Fruit fly (Drosophila melanogaster) whole organism, prepupa: ENCODE data around the gene CG43082.
A peak's percentile ranks its signal among the peaks of the same experiment; 100 is the strongest.

Source experiments
- CG10669 ChIP-seq: fragments of 200-800 bp; sonication (Bioruptor generic); optimal IDR thresholded peaks from 3 replicates; lab custom pipeline; 2018; ENCODE audit warnings: missing biosample characterization, mild to moderate bottlenecking, missing genetic modification characterization, moderate library complexity
- CG11294 ChIP-seq: fragments of 200-800 bp; sonication (Bioruptor generic); IDR thresholded peaks from 2 replicates; pipeline ENCODE4 v1.3.6; 2022; ENCODE audit warnings: missing biosample characterization, missing genetic modification characterization
- CG11902 ChIP-seq: fragments of 200-800 bp; sonication (Bioruptor generic); optimal IDR thresholded peaks from 3 replicates; lab custom pipeline; 2016; ENCODE audit warnings: missing biosample characterization, missing genetic modification characterization
- CG15336 ChIP-seq: fragments of 200-800 bp; sonication (Bioruptor generic); IDR thresholded peaks from 2 replicates; pipeline ENCODE4 v1.3.6; 2022; ENCODE audit warnings: missing biosample characterization, missing genetic modification characterization
- CG31627 ChIP-seq: fragments of 200-800 bp; sonication (Bioruptor generic); optimal IDR thresholded peaks from 3 replicates; lab custom pipeline; 2016; ENCODE audit warnings: missing biosample characterization, missing genetic modification characterization
- CG6163 ChIP-seq: fragments of 200-800 bp; sonication (Bioruptor generic); IDR thresholded peaks from 3 replicates; pipeline ENCODE4 v1.3.6; 2022; ENCODE audit warnings: missing biosample characterization, missing genetic modification characterization
- CG6276 ChIP-seq: fragments of 200-800 bp; sonication (Bioruptor generic); optimal IDR thresholded peaks from 2 replicates; lab custom pipeline; 2017; ENCODE audit warnings: missing biosample characterization, mild to moderate bottlenecking, missing genetic modification characterization
- CG6792 ChIP-seq: fragments of 200-800 bp; sonication (Bioruptor generic); optimal IDR thresholded peaks from 3 replicates; lab custom pipeline; 2016; ENCODE audit warnings: missing biosample characterization, missing genetic modification characterization
- CG6808 ChIP-seq: fragments of 200-800 bp; sonication (Bioruptor generic); optimal IDR thresholded peaks from 3 replicates; lab custom pipeline; 2017; ENCODE audit warnings: missing biosample characterization, missing genetic modification characterization, mild to moderate bottlenecking, moderate library complexity, missing genetic modification reagents
- CG6854 ChIP-seq: fragments of 200-800 bp; sonication (Bioruptor generic); optimal IDR thresholded peaks from 2 replicates; lab custom pipeline; 2017; ENCODE audit warnings: missing biosample characterization, mild to moderate bottlenecking, missing genetic modification characterization
- CG8632 ChIP-seq: fragments of 200-800 bp; sonication (Bioruptor generic); optimal IDR thresholded peaks from 3 replicates; lab custom pipeline; 2016; ENCODE audit warnings: missing biosample characterization, missing genetic modification characterization
- CG9139 ChIP-seq: fragments of 200-800 bp; sonication (Bioruptor generic); optimal IDR thresholded peaks from 3 replicates; lab custom pipeline; 2017; ENCODE audit warnings: missing biosample characterization, mild to moderate bottlenecking, missing genetic modification characterization
- Eip78C ChIP-seq: fragments of 200-800 bp; sonication (Bioruptor generic); peaks from one replicate; lab custom pipeline; 2016; ENCODE audit warnings: missing biosample characterization, missing genetic modification characterization
- Eip93F ChIP-seq: fragments of 200-800 bp; sonication (Bioruptor generic); optimal IDR thresholded peaks from 2 replicates; lab custom pipeline; 2016; ENCODE audit warnings: missing biosample characterization, mild to moderate bottlenecking, missing genetic modification characterization
- Ets96B ChIP-seq: fragments of 200-800 bp; optimal IDR thresholded peaks from 2 replicates; lab custom pipeline; 2019; ENCODE audit warnings: missing biosample characterization, mild to moderate bottlenecking, missing genetic modification characterization, moderate library complexity
- Hr39 ChIP-seq: fragments of 200-800 bp; sonication (Bioruptor generic); optimal IDR thresholded peaks from 2 replicates; lab custom pipeline; 2016; ENCODE audit warnings: missing biosample characterization, missing genetic modification characterization
- Lpt ChIP-seq: fragments of 200-800 bp; sonication (Bioruptor generic); optimal IDR thresholded peaks from 3 replicates; lab custom pipeline; 2016; ENCODE audit warnings: missing biosample characterization, missing genetic modification characterization
- Met ChIP-seq: fragments of 200-800 bp; sonication (Bioruptor generic); optimal IDR thresholded peaks from 3 replicates; lab custom pipeline; 2016; ENCODE audit warnings: missing biosample characterization, missing genetic modification characterization
- OdsH ChIP-seq: fragments of 200-800 bp; sonication (Bioruptor generic); optimal IDR thresholded peaks from 3 replicates; lab custom pipeline; 2016; ENCODE audit warnings: missing biosample characterization, missing genetic modification characterization
- Sox102F ChIP-seq: fragments of 200-800 bp; sonication (Bioruptor generic); optimal IDR thresholded peaks from 2 replicates; lab custom pipeline; 2016; ENCODE audit warnings: missing biosample characterization, mild to moderate bottlenecking, missing genetic modification characterization
- achi ChIP-seq: fragments of 200-800 bp; sonication (Bioruptor generic); optimal IDR thresholded peaks from 3 replicates; lab custom pipeline; 2016; ENCODE audit warnings: missing biosample characterization, missing genetic modification characterization
- cyc ChIP-seq: fragments of 200-800 bp; sonication (Bioruptor generic); optimal IDR thresholded peaks from 3 replicates; lab custom pipeline; 2016; ENCODE audit warnings: missing biosample characterization, missing genetic modification characterization
- dac ChIP-seq: fragments of 200-800 bp; sonication (Bioruptor generic); optimal IDR thresholded peaks from 2 replicates; lab custom pipeline; 2017; ENCODE audit warnings: missing biosample characterization, mild to moderate bottlenecking, missing genetic modification characterization
- dsx ChIP-seq: fragments of 200-800 bp; optimal IDR thresholded peaks from 3 replicates; lab custom pipeline; 2019; ENCODE audit warnings: missing biosample characterization, mild to moderate bottlenecking, missing genetic modification characterization, moderate library complexity; ENCODE audit not compliant: poor library complexity, severe bottlenecking
- esn ChIP-seq: fragments of 200-800 bp; sonication (Bioruptor generic); optimal IDR thresholded peaks from 2 replicates; lab custom pipeline; 2016; ENCODE audit warnings: missing biosample characterization, mild to moderate bottlenecking, missing genetic modification characterization, moderate library complexity
- fkh ChIP-seq: fragments of 200-800 bp; sonication (Bioruptor generic); optimal IDR thresholded peaks from 3 replicates; lab custom pipeline; 2017; ENCODE audit warnings: missing biosample characterization, mild to moderate bottlenecking, missing genetic modification characterization, moderate library complexity
- lz ChIP-seq: fragments of 200-800 bp; sonication (Bioruptor generic); optimal IDR thresholded peaks from 3 replicates; lab custom pipeline; 2016; ENCODE audit warnings: missing biosample characterization, missing genetic modification characterization
- net ChIP-seq: fragments of 200-800 bp; sonication (Bioruptor generic); optimal IDR thresholded peaks from 3 replicates; lab custom pipeline; 2016; ENCODE audit warnings: missing biosample characterization, missing genetic modification characterization
- pdm3 ChIP-seq: fragments of 200-800 bp; sonication (Bioruptor generic); optimal IDR thresholded peaks from 3 replicates; lab custom pipeline; 2016; ENCODE audit warnings: missing biosample characterization, missing genetic modification characterization
- spab ChIP-seq: fragments of 200-800 bp; sonication (Bioruptor generic); optimal IDR thresholded peaks from 2 replicates; lab custom pipeline; 2017; ENCODE audit warnings: missing biosample characterization, mild to moderate bottlenecking, missing genetic modification characterization, missing genetic modification reagents
- ss ChIP-seq, 2 experiments: fragments of 200-800 bp; sonication (Bioruptor generic); optimal IDR thresholded peaks; 2 replicates in 1 of 2; 3 replicates in 1 of 2; lab custom pipeline; 2017 to 2018; ENCODE audit warnings: mild to moderate bottlenecking in 2 of 2, missing biosample characterization in 2 of 2, missing genetic modification characterization in 2 of 2, moderate library complexity in 1 of 2
- svp ChIP-seq: fragments of 200-800 bp; sonication (Bioruptor generic); peaks from one replicate; lab custom pipeline; 2016; ENCODE audit warnings: missing biosample characterization, missing genetic modification characterization
- vri ChIP-seq: fragments of 200-800 bp; sonication (Bioruptor generic); optimal IDR thresholded peaks from 3 replicates; lab custom pipeline; 2016; ENCODE audit warnings: missing biosample characterization, mild to moderate bottlenecking, missing genetic modification characterization

Gene CG43082

DNA sequence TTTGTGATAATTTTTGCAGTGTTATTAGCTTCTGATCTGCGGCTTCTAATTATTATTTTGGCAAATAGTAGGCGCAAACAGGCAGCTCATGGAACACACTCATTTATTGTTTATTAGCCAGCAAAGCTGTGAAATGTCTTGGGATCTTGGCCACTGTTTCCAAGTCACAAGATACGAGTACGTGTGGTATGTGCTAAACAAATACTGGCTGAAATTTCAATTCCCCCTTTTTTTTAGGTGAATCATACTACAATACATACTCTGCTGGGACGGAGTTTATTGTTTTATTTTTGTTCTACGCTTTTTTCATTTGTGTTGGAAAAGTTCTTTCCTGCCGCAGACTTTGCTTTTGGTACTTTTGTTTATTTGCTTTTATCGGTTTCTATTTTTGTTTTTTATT, 30.6 kb upstream of the CG43082 start:
- TF ChIP-seq CG6808 (no peak), fkh (GFP tag; lab: Kevin White, UChicago) (peak; percentile 73)

DNA sequence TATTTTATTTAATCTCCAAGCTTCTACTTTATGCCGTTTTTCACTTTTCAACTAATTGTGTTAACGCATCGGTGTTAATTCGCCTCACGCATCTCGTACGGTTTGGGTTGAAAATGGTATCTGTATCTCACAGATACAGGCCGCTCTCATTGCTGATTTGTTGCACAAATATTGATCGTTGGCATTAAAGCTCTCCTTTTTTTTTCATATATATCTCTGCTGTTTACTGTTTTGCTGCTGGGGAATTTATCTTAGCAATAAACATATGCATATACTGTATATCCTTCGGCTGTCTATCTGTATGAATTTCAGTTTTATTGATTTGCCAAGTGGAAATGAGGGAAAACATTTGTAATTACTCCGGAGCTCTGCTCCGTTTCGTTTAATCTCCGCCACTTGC, 29.0 kb upstream of the CG43082 start:
- peak; percentile 52 for TF ChIP-seq svp (GFP tag; lab: Kevin White, UChicago)
- TF ChIP-seq dac (GFP tag; lab: Kevin White, UChicago): no peak
- TF ChIP-seq Sox102F (GFP tag; lab: Kevin White, UChicago): peak; percentile 31
- no peak for TF ChIP-seq Eip93F
- TF ChIP-seq Lpt (GFP tag; lab: Kevin White, UChicago): no peak
- TF ChIP-seq CG8632 (GFP tag; lab: Kevin White, UChicago): peak; percentile 33
- peak; percentile 16 for TF ChIP-seq CG6854 (GFP tag; lab: Kevin White, UChicago)
- no peak for TF ChIP-seq CG6163
- no peak for TF ChIP-seq pdm3 (GFP tag; lab: Kevin White, UChicago)
- peak; percentile 9 for TF ChIP-seq Met
- TF ChIP-seq net (GFP tag; lab: Kevin White, UChicago): no peak
- peak; percentile 2 for TF ChIP-seq CG6792 (GFP tag; lab: Kevin White, UChicago)
- no peak for TF ChIP-seq dsx
- peak; percentile 16 for TF ChIP-seq esn
- TF ChIP-seq cyc: no peak
- TF ChIP-seq CG6808: peak; percentile 18
- TF ChIP-seq CG6276 (GFP tag; lab: Kevin White, UChicago): no peak
- TF ChIP-seq lz (GFP tag; lab: Kevin White, UChicago): no peak
- TF ChIP-seq ss (GFP tag; optimal IDR thresholded peaks at IDR 0.05; lab: Kevin White, UChicago): peak in 1 of 2 experiments; percentile 23
- TF ChIP-seq fkh (GFP tag; lab: Kevin White, UChicago): peak; percentile 73
- peak; percentile 4 for TF ChIP-seq achi
- peak; percentile 72 for TF ChIP-seq Eip78C (GFP tag; lab: Kevin White, UChicago)
- peak; percentile 23 for TF ChIP-seq CG9139 (GFP tag; lab: Kevin White, UChicago)

DNA sequence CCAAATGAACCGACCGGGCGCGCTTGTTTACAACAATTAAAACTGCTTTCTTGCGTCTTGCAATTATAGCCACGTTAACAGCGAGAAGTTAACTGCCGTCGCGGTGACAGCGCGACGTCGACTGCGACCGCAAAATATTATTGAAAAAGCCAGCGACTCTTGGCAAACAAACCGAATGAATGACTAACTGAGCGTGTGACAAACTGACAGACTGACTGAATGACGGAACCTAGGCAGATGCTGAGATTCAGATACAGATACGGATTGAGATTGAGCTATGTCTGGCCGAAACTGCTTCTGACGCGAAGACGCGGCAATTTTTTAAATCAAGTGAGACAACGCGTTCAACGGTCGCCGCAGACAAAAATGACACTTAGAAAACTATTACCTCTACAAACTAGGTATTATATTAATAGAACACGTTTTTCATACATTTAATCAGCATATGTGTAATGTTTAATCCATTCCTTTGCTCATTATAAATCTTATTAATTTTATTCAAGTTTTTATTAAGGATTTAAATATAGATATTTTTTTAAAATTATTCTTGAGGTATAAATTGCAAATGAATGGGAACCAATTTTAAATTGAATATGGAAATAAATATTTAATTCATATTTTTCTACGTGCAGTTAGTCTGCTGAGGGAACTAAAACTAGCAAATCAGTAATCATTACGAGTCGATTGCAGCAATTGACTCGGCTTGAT, 27.1 kb upstream of the CG43082 start:
- TF ChIP-seq CG11902: no peak
- peak; percentile 41 for TF ChIP-seq fkh (GFP tag; lab: Kevin White, UChicago)

DNA sequence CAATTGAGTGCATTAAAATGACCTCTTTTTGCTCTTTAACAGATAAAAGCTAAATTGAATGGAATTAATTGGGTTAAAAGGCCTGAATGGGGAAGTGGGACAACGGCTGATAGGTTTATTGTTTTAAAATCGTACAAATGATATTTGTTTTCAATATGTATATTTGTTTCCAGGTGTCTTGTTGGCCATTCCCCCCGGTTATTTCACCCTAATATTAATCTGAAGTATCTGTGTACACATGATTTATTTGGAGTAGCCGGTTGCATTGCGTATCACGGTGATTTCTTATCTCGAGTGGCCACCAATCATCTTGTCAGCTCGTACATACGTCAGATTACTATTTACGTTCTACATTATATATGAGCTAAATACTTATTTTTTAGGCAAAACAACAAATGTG, 25.3 kb upstream of the CG43082 start:
- no peak for TF ChIP-seq CG15336 (GFP tag; lab: Robert Waterston, UW)
- peak; percentile 3 for TF ChIP-seq Eip93F
- TF ChIP-seq vri (GFP tag; lab: Kevin White, UChicago): peak; percentile 83
- TF ChIP-seq Eip78C (GFP tag; lab: Kevin White, UChicago): peak; percentile 46
- peak; percentile 5 for TF ChIP-seq CG8632 (GFP tag; lab: Kevin White, UChicago)
- TF ChIP-seq fkh (GFP tag; lab: Kevin White, UChicago): peak; percentile 42

dm6 chr3L:15636978-15637377, 24.7 kb upstream of the CG43082 start:
- TF ChIP-seq spab (GFP tag; lab: Kevin White, UChicago) (no peak), esn (no peak), fkh (GFP tag; lab: Kevin White, UChicago) (no peak), Hr39 (GFP tag; lab: Kevin White, UChicago) (no peak), CG10669 (GFP tag; lab: Kevin White, UChicago) (no peak), Ets96B (tag; lab: Kevin White, UChicago) (no peak), CG8632 (GFP tag; lab: Kevin White, UChicago) (no peak), CG31627 (GFP tag; lab: Kevin White, UChicago) (no peak), CG11294 (no peak), vri (GFP tag; lab: Kevin White, UChicago) (no peak), OdsH (GFP tag; lab: Kevin White, UChicago) (no peak)
